Worm (Caenorhabditis elegans): ENCODE data around the gene F45E1.4.

- TF ChIP-seq ceh-82 (tag; optimal IDR thresholded peaks at IDR 0.05) (no peak), nhr-84 (tag; optimal IDR thresholded peaks at IDR 0.05) (no peak), efl-1 (optimal IDR thresholded peaks at IDR 0.05) (no peak), efl-1 (GFP tag; optimal IDR thresholded peaks at IDR 0.05 in 1 of 2) (peak in 1 of 2 experiments; percentile 67)
Measured at ce11 chrX:7984742-7985141, 1.0 kb upstream of the F45E1.4 start.
